Fruit fly (Drosophila melanogaster) whole organism, embryonic: ENCODE results near the gene Vajk2.

Experiments
- BEAF-32 ChIP-seq: fragments of 200-800 bp; sonication (Bioruptor generic); optimal IDR thresholded peaks from 3 replicates; lab custom pipeline; 2017; ENCODE audit warnings: missing biosample characterization, missing genetic modification characterization, mild to moderate bottlenecking, moderate library complexity, missing genetic modification reagents
- Blimp-1 ChIP-seq: fragments of 200-800 bp; sonication (Bioruptor generic); optimal IDR thresholded peaks from 3 replicates; lab custom pipeline; 2018; ENCODE audit warnings: missing biosample characterization, missing genetic modification characterization, mild to moderate bottlenecking, moderate library complexity, missing genetic modification reagents
- C15 ChIP-seq: fragments of 200-800 bp; sonication (Bioruptor generic); IDR thresholded peaks from 3 replicates; pipeline ENCODE4 v1.3.6; 2022; ENCODE audit warnings: missing biosample characterization, missing genetic modification characterization
- CG11085 ChIP-seq: fragments of 200-800 bp; sonication (Bioruptor generic); IDR thresholded peaks from 2 replicates; pipeline ENCODE4 v1.3.6; 2022; ENCODE audit warnings: missing biosample characterization, missing genetic modification characterization
- CG13894 ChIP-seq: fragments of 200-800 bp; sonication (Bioruptor generic); optimal IDR thresholded peaks from 3 replicates; lab custom pipeline; 2018; ENCODE audit warnings: missing biosample characterization, mild to moderate bottlenecking, missing genetic modification characterization, moderate library complexity
- CG1602 ChIP-seq: fragments of 200-800 bp; sonication (Bioruptor generic); optimal IDR thresholded peaks from 3 replicates; lab custom pipeline; 2016; ENCODE audit warnings: missing biosample characterization, missing genetic modification characterization
- CG16863 ChIP-seq: fragments of 200-800 bp; sonication (Bioruptor generic); optimal IDR thresholded peaks from 3 replicates; lab custom pipeline; 2016; ENCODE audit warnings: missing biosample characterization, missing genetic modification characterization
- CG17186 ChIP-seq: fragments of 200-800 bp; sonication (Bioruptor generic); optimal IDR thresholded peaks from 3 replicates; lab custom pipeline; 2017; ENCODE audit warnings: missing biosample characterization, missing genetic modification reagents, missing genetic modification characterization
- CG17361 ChIP-seq: fragments of 200-800 bp; sonication (Bioruptor generic); IDR thresholded peaks from 3 replicates; pipeline ENCODE4 v1.3.6; 2022; ENCODE audit warnings: missing biosample characterization, missing genetic modification characterization
- CG18011 ChIP-seq: fragments of 200-800 bp; sonication (Bioruptor generic); optimal IDR thresholded peaks from 2 replicates; lab custom pipeline; 2017; ENCODE audit warnings: missing biosample characterization, missing genetic modification characterization, mild to moderate bottlenecking, moderate library complexity, missing genotype
- CG2120 ChIP-seq: fragments of 200-800 bp; sonication (Bioruptor generic); optimal IDR thresholded peaks from 3 replicates; lab custom pipeline; 2016; ENCODE audit warnings: missing biosample characterization, missing genetic modification characterization
- CG30431 ChIP-seq: fragments of 200-800 bp; sonication (Bioruptor generic); optimal IDR thresholded peaks from 2 replicates; lab custom pipeline; 2017; ENCODE audit warnings: missing biosample characterization, missing genetic modification characterization
- CG34422 ChIP-seq: fragments of 200-800 bp; sonication (Bioruptor generic); IDR thresholded peaks from 3 replicates; pipeline ENCODE4 v1.3.6; 2022; ENCODE audit warnings: missing biosample characterization, missing genetic modification characterization
- CG43689 ChIP-seq: fragments of 200-800 bp; sonication (Bioruptor generic); IDR thresholded peaks from 2 replicates; pipeline ENCODE4 v1.3.6; 2022; ENCODE audit warnings: missing biosample characterization, missing genetic modification characterization
- CG4730 ChIP-seq: fragments of 200-800 bp; sonication (Bioruptor generic); IDR thresholded peaks from 2 replicates; pipeline ENCODE4 v1.3.6; 2022; ENCODE audit warnings: missing biosample characterization, missing genetic modification characterization
- CG4820 ChIP-seq: fragments of 200-800 bp; sonication (Bioruptor generic); optimal IDR thresholded peaks from 3 replicates; lab custom pipeline; 2016; ENCODE audit warnings: missing biosample characterization, missing genetic modification characterization
- CG6765 ChIP-seq: fragments of 200-800 bp; sonication (Bioruptor generic); optimal IDR thresholded peaks from 3 replicates; lab custom pipeline; 2017; ENCODE audit warnings: missing biosample characterization, mild to moderate bottlenecking, missing genetic modification characterization
- CG7987 ChIP-seq: fragments of 200-800 bp; sonication (Bioruptor generic); optimal IDR thresholded peaks from 2 replicates; lab custom pipeline; 2018; ENCODE audit warnings: missing biosample characterization, mild to moderate bottlenecking, missing genetic modification characterization, moderate library complexity
- CG8388 ChIP-seq: fragments of 200-800 bp; sonication (Bioruptor generic); optimal IDR thresholded peaks from 2 replicates; lab custom pipeline; 2019; ENCODE audit warnings: missing biosample characterization, mild to moderate bottlenecking, missing genetic modification characterization, moderate library complexity
- CkIIα-i1 ChIP-seq: fragments of 200-800 bp; sonication (Bioruptor generic); IDR thresholded peaks from 2 replicates; pipeline ENCODE4 v1.3.6; 2022; ENCODE audit warnings: missing biosample characterization, missing genetic modification characterization
- GATAe ChIP-seq: fragments of 200-800 bp; sonication (Bioruptor generic); conservative IDR thresholded peaks from 2 replicates; pipeline ENCODE4 v1.3.6; 2022; ENCODE audit warnings: missing biosample characterization, missing genetic modification characterization
- HLH54F ChIP-seq: fragments of 200-800 bp; sonication (Bioruptor generic); optimal IDR thresholded peaks from 3 replicates; lab custom pipeline; 2016; ENCODE audit warnings: missing biosample characterization, missing genetic modification characterization
- HmgZ ChIP-seq: fragments of 200-800 bp; sonication (Bioruptor generic); optimal IDR thresholded peaks from 2 replicates; lab custom pipeline; 2018; ENCODE audit warnings: missing biosample characterization, mild to moderate bottlenecking, missing genetic modification characterization
- Hmx ChIP-seq: fragments of 200-800 bp; sonication (Bioruptor generic); optimal IDR thresholded peaks from 2 replicates; lab custom pipeline; 2016; ENCODE audit warnings: missing biosample characterization, missing genetic modification characterization
- Hr3 ChIP-seq: fragments of 200-800 bp; sonication (Bioruptor generic); optimal IDR thresholded peaks from 3 replicates; lab custom pipeline; 2016; ENCODE audit warnings: missing biosample characterization, missing genetic modification characterization
- Lpt ChIP-seq: fragments of >200 bp; optimal IDR thresholded peaks from 2 replicates; lab custom pipeline; 2018; ENCODE audit warnings: missing biosample characterization, missing genetic modification characterization
- MTF-1 ChIP-seq: fragments of 200-800 bp; sonication (Bioruptor generic); optimal IDR thresholded peaks from 2 replicates; lab custom pipeline; 2018; ENCODE audit warnings: missing biosample characterization, mild to moderate bottlenecking, missing genetic modification characterization, borderline replicate concordance
- NC2α ChIP-seq: fragments of 200-800 bp; sonication (Bioruptor generic); optimal IDR thresholded peaks from 2 replicates; lab custom pipeline; 2016; ENCODE audit warnings: missing biosample characterization, missing genetic modification characterization
- Nf-YC ChIP-seq: fragments of 200-800 bp; optimal IDR thresholded peaks from 3 replicates; lab custom pipeline; 2019; ENCODE audit warnings: missing biosample characterization, mild to moderate bottlenecking, missing genetic modification characterization, moderate library complexity
- Oaz ChIP-seq: fragments of 200-800 bp; sonication (Bioruptor generic); IDR thresholded peaks from 2 replicates; pipeline ENCODE4 v1.3.6; 2022; ENCODE audit warnings: missing biosample characterization, missing genetic modification characterization
- PHDP ChIP-seq: fragments of 200-800 bp; sonication (Bioruptor generic); optimal IDR thresholded peaks from 3 replicates; lab custom pipeline; 2018; ENCODE audit warnings: missing biosample characterization, mild to moderate bottlenecking, missing genetic modification characterization, moderate library complexity
- Ptx1 ChIP-seq: fragments of 200-800 bp; sonication (Bioruptor generic); IDR thresholded peaks from 2 replicates; pipeline ENCODE4 v1.3.6; 2022; ENCODE audit warnings: missing biosample characterization, missing genetic modification characterization
- Ravus ChIP-seq: fragments of 200-800 bp; sonication (Bioruptor generic); IDR thresholded peaks from 2 replicates; pipeline ENCODE4 v1.3.6; 2022; ENCODE audit warnings: missing biosample characterization, missing genetic modification characterization
- ara ChIP-seq: fragments of 200-800 bp; sonication (Bioruptor generic); IDR thresholded peaks from 2 replicates; pipeline ENCODE4 v1.3.6; 2022; ENCODE audit warnings: missing biosample characterization, missing genetic modification characterization
- bcd ChIP-seq: fragments of 200-800 bp; sonication (Bioruptor generic); optimal IDR thresholded peaks from 2 replicates; lab custom pipeline; 2017; ENCODE audit warnings: missing biosample characterization, mild to moderate bottlenecking, missing genetic modification characterization
- bsh ChIP-seq, 2 experiments: fragments of 200-800 bp; sonication (Bioruptor generic); optimal IDR thresholded peaks; 2 replicates each; lab custom pipeline; 2017 to 2018; ENCODE audit warnings: mild to moderate bottlenecking in 2 of 2, missing biosample characterization in 2 of 2, missing genetic modification characterization in 2 of 2, moderate library complexity in 1 of 2
- cad ChIP-seq: fragments of >200 bp; optimal IDR thresholded peaks from 2 replicates; lab custom pipeline; 2017; ENCODE audit warnings: missing biosample characterization, missing genetic modification characterization
- dimm ChIP-seq: fragments of 200-800 bp; sonication (Bioruptor generic); IDR thresholded peaks from 2 replicates; pipeline ENCODE4 v1.3.6; 2022; ENCODE audit warnings: missing biosample characterization, missing genetic modification characterization
- dpn ChIP-seq, 2 experiments: fragments of 200-800 bp; sonication (Bioruptor generic); optimal IDR thresholded peaks; 3 replicates each; lab custom pipeline; 2016; ENCODE audit warnings: missing biosample characterization in 2 of 2, missing genetic modification characterization in 2 of 2
- esg ChIP-seq: fragments of 200-800 bp; sonication (Bioruptor generic); conservative IDR thresholded peaks from 2 replicates; pipeline ENCODE4 v1.3.6; 2022; ENCODE audit warnings: missing biosample characterization, missing genetic modification characterization
- fd64A ChIP-seq: fragments of 200-800 bp; sonication (Bioruptor generic); optimal IDR thresholded peaks from 3 replicates; lab custom pipeline; 2018; ENCODE audit warnings: missing biosample characterization, mild to moderate bottlenecking, missing genetic modification characterization
- fru ChIP-seq: fragments of >200 bp; optimal IDR thresholded peaks from 2 replicates; lab custom pipeline; 2017
- lilli ChIP-seq: fragments of 200-800 bp; sonication (Bioruptor generic); optimal IDR thresholded peaks from 3 replicates; lab custom pipeline; 2016; ENCODE audit warnings: missing biosample characterization, missing genetic modification characterization
- nom ChIP-seq: fragments of 200-800 bp; sonication (Bioruptor generic); optimal IDR thresholded peaks from 2 replicates; lab custom pipeline; 2017; ENCODE audit warnings: missing biosample characterization, missing genetic modification characterization, mild to moderate bottlenecking, moderate library complexity, missing genetic modification reagents
- prd ChIP-seq, 3 experiments: fragments of >200 bp in 2 of 3; fragments of 200-800 bp in 1 of 3; sonication (Bioruptor generic) in 1 of 3; optimal IDR thresholded peaks in 2 of 3; IDR thresholded peaks in 1 of 3; 2 replicates in 2 of 3; 3 replicates in 1 of 3; pipeline versions ENCODE4 v1.3.6 to Lab custom; 2017 to 2022; ENCODE audit warnings: missing biosample characterization in 1 of 3, missing genetic modification characterization in 1 of 3
- salm ChIP-seq: fragments of 200-800 bp; sonication (Bioruptor generic); optimal IDR thresholded peaks from 2 replicates; lab custom pipeline; 2018; ENCODE audit warnings: missing biosample characterization, mild to moderate bottlenecking, missing genetic modification characterization
- sc ChIP-seq, 3 experiments: fragments of >200 bp in 2 of 3; fragments of 200-800 bp in 1 of 3; sonication (Bioruptor generic) in 1 of 3; optimal IDR thresholded peaks; 2 replicates in 2 of 3; 3 replicates in 1 of 3; lab custom pipeline; 2017; ENCODE audit warnings: mild to moderate bottlenecking in 1 of 3, missing biosample characterization in 1 of 3, missing genetic modification characterization in 1 of 3, missing genetic modification reagents in 1 of 3
- sens ChIP-seq: fragments of 200-800 bp; sonication (Bioruptor generic); peaks from one replicate; lab custom pipeline; 2016; ENCODE audit warnings: missing biosample characterization, missing genetic modification characterization
- sisA ChIP-seq: fragments of 200-800 bp; sonication (Bioruptor generic); IDR thresholded peaks from 2 replicates; pipeline ENCODE4 v1.3.6; 2022; ENCODE audit warnings: missing biosample characterization, missing genetic modification characterization
- slbo ChIP-seq: fragments of 200-800 bp; sonication (Bioruptor generic); IDR thresholded peaks from 2 replicates; pipeline ENCODE4 v1.3.6; 2022; ENCODE audit warnings: missing biosample characterization, missing genetic modification characterization
- unpg ChIP-seq: fragments of 200-800 bp; sonication (Bioruptor generic); optimal IDR thresholded peaks from 3 replicates; lab custom pipeline; 2018; ENCODE audit warnings: missing biosample characterization, mild to moderate bottlenecking, missing genetic modification characterization, moderate library complexity

Vajk2 gene

dm6 chr2L:13955775-13956174 is 21.3 kb upstream of the Vajk2 start:
- TF ChIP-seq Oaz (GFP tag; lab: Robert Waterston, UW) (no peak), CG16863 (GFP tag; lab: Kevin White, UChicago) (peak; percentile 6), salm (tag; lab: Kevin White, UChicago) (no peak), CG11085 (GFP tag; lab: Robert Waterston, UW) (no peak), nom (GFP tag; lab: Kevin White, UChicago) (peak; percentile 61), MTF-1 (GFP tag; lab: Kevin White, UChicago) (no peak), Ptx1 (GFP tag; lab: Robert Waterston, UW) (0 out of 2 replicates have a peak, but pooled peaks have one; percentile 22), CG17361 (GFP tag; lab: Robert Waterston, UW) (no peak), HmgZ (tag; lab: Kevin White, UChicago) (no peak), C15 (GFP tag; lab: Robert Waterston, UW) (no peak), CkIIα-i1 (GFP tag; lab: Robert Waterston, UW) (no peak), lilli (GFP tag; lab: Kevin White, UChicago) (no peak), HLH54F (GFP tag; lab: Kevin White, UChicago) (no peak), cad (GFP tag; lab: Kevin White, UChicago) (no peak), CG4820 (GFP tag; lab: Kevin White, UChicago) (no peak), Blimp-1 (peak; percentile 31), NC2α (no peak), sens (GFP tag; lab: Kevin White, UChicago) (peak; percentile 66), Hmx (no peak), PHDP (no peak), CG30431 (GFP tag; lab: Kevin White, UChicago) (no peak), CG4730 (GFP tag; lab: Robert Waterston, UW) (peak; percentile 10; the same call in 1 of the 2 replicates), Ravus (no peak), CG17186 (GFP tag; lab: Kevin White, UChicago) (no peak), esg (0 out of 2 replicates have a peak, but pooled peaks have one; percentile 24), sc (optimal IDR thresholded peaks at IDR 0.05; lab: Kevin White, UChicago) (no peak), sc (GFP tag; optimal IDR thresholded peaks at IDR 0.05; lab: Kevin White, UChicago) (no peak), slbo (GFP tag; lab: Robert Waterston, UW) (0 out of 2 replicates have a peak, but pooled peaks have one; percentile 10), CG18011 (GFP tag; lab: Kevin White, UChicago) (no peak), BEAF-32 (GFP tag; lab: Kevin White, UChicago) (no peak), CG34422 (no peak; the same call in 2 of the 3 replicates), CG6765 (no peak), unpg (GFP tag; lab: Kevin White, UChicago) (no peak), CG43689 (GFP tag; lab: Robert Waterston, UW) (no peak), fd64A (GFP tag; lab: Kevin White, UChicago) (no peak), bsh (GFP tag; optimal IDR thresholded peaks at IDR 0.05; lab: Kevin White, UChicago) (peak in 1 of 2 experiments; percentile 84), bcd (no peak), CG1602 (GFP tag; lab: Kevin White, UChicago) (no peak), prd (optimal IDR thresholded peaks at IDR 0.05; lab: Kevin White, UChicago) (no peak), prd (GFP tag; IDR thresholded peaks at IDR 0.05; lab: Robert Waterston, UW) (no peak; the same call in 1 of the 3 replicates), Hr3 (GFP tag; lab: Kevin White, UChicago) (no peak), CG8388 (no peak), Lpt (no peak), ara (GFP tag; lab: Robert Waterston, UW) (peak; percentile 18; the same call in 1 of the 2 replicates), CG2120 (no peak), fru (lab: Kevin White, UChicago) (no peak), CG7987 (GFP tag; lab: Kevin White, UChicago) (no peak), sisA (GFP tag; lab: Robert Waterston, UW) (no peak), Nf-YC (tag; lab: Kevin White, UChicago) (no peak), dpn (GFP tag; optimal IDR thresholded peaks at IDR 0.05; lab: Kevin White, UChicago) (no peak), CG13894 (tag; lab: Kevin White, UChicago) (no peak), dimm (GFP tag; lab: Robert Waterston, UW) (no peak), GATAe (GFP tag; lab: Robert Waterston, UW) (no peak)
